Fruit fly (Drosophila melanogaster): Measurements from ENCODE around the gene out.

out gene

DNA sequence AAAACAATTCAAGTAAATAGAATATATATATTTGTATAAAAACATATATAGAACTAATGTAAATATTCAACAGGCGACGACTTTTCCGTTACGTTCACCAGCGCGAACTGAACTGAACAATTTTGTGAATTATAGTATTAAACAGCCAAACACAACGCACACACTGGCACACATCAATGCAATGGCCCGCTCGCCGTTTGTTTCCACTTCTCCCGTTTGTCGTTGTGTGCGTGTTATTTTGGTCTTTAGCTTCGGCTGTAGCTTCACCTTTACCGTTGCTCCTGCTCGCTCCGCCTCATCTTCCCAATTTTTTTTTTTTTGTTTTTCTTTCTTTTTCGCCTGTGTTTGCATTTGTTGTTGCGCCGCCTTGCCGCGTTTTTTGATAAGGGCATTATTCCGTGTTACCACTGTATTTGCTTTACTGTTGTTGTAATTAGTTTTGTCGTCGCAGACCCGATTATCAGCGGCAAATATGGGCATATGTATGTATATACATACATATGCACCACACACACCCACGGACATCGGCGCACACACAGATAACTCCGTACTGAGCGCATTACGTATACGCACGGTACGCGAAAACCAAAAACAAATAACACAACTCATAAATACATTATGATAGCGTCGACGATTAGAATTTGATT is 14.0 kb downstream of the out start, which contains the start of gene CG8051 (continued):
- TF ChIP-seq CG13424 (tag; optimal IDR thresholded peaks at IDR 0.05): peak; percentile 4
- peak; percentile 47 for TF ChIP-seq kni (GFP tag; optimal IDR thresholded peaks at IDR 0.05)
- TF ChIP-seq kah (GFP tag; optimal IDR thresholded peaks at IDR 0.05): no peak
- TF ChIP-seq ewg (GFP tag; optimal IDR thresholded peaks at IDR 0.05): no peak
- no peak for TF ChIP-seq fd96Cb (tag; optimal IDR thresholded peaks at IDR 0.05)
- TF ChIP-seq CG17568 (GFP tag; optimal IDR thresholded peaks at IDR 0.05): peak; percentile 9
- TF ChIP-seq Fer1 (GFP tag; optimal IDR thresholded peaks at IDR 0.05): peak; percentile 34
- peak; percentile 50 for TF ChIP-seq CHES-1-like (GFP tag; optimal IDR thresholded peaks at IDR 0.05)
- TF ChIP-seq row (GFP tag; IDR thresholded peaks at IDR 0.05): peak; percentile 66
- peak; percentile 11 for TF ChIP-seq zfh2 (GFP tag; optimal IDR thresholded peaks at IDR 0.05)
- TF ChIP-seq CG14441 (GFP tag; IDR thresholded peaks at IDR 0.05): peak; percentile 45; the same call in 1 of the 2 replicates
- peak; percentile 42; the same call in 1 of the 2 replicates for TF ChIP-seq E2f1 (GFP tag; IDR thresholded peaks at IDR 0.05)
- TF ChIP-seq kay (GFP tag; optimal IDR thresholded peaks at IDR 0.05): no peak
- no peak for TF ChIP-seq CG10366 (GFP tag; IDR thresholded peaks at IDR 0.05)
- peak; percentile 31 for TF ChIP-seq CG3995 (GFP tag; optimal IDR thresholded peaks at IDR 0.05)
- no peak for TF ChIP-seq prd (optimal IDR thresholded peaks at IDR 0.05)
- 0 out of 3 replicates have a peak, but pooled peaks have one; percentile 16 for TF ChIP-seq prd (GFP tag; IDR thresholded peaks at IDR 0.05)
- no peak for TF ChIP-seq CG8281 (tag; optimal IDR thresholded peaks at IDR 0.05)
- peak; percentile 1 for TF ChIP-seq ac (GFP tag; optimal IDR thresholded peaks at IDR 0.05)
- TF ChIP-seq knrl (GFP tag; IDR thresholded peaks at IDR 0.05; ENCODE audit: partially characterized antibody): no peak
- TF ChIP-seq CG32532 (GFP tag; IDR thresholded peaks at IDR 0.05): peak; percentile 47
- TF ChIP-seq ftz-f1 (GFP tag; optimal IDR thresholded peaks at IDR 0.05): peak; percentile 0
- TF ChIP-seq caup (GFP tag; optimal IDR thresholded peaks at IDR 0.05; ENCODE audit: severe bottlenecking): peak; percentile 19
- TF ChIP-seq Atf6 (GFP tag; IDR thresholded peaks at IDR 0.05): peak; percentile 52; the same call in 1 of the 2 replicates
- TF ChIP-seq CG17385 (GFP tag; optimal IDR thresholded peaks at IDR 0.05): peak; percentile 39
- TF ChIP-seq CG4424 (GFP tag; optimal IDR thresholded peaks at IDR 0.05): no peak
- no peak for TF ChIP-seq CG2129 (GFP tag; IDR thresholded peaks at IDR 0.05; ENCODE audit: partially characterized antibody)
- peak; percentile 68 for TF ChIP-seq lab (GFP tag; optimal IDR thresholded peaks at IDR 0.05)
- peak; percentile 76; the same call in 2 of the 3 replicates for TF ChIP-seq CG6175 (GFP tag; IDR thresholded peaks at IDR 0.05)
- peak; percentile 62 for TF ChIP-seq Aef1 (GFP tag; IDR thresholded peaks at IDR 0.05)
- no peak for TF ChIP-seq CG3726 (GFP tag; IDR thresholded peaks at IDR 0.05)
- peak; percentile 31 for TF ChIP-seq CrebB (tag; optimal IDR thresholded peaks at IDR 0.05)
- peak; percentile 42 for TF ChIP-seq MTF-1 (GFP tag; optimal IDR thresholded peaks at IDR 0.05; ENCODE audit: borderline replicate concordance)
- peak; percentile 6 for TF ChIP-seq jumu (GFP tag; optimal IDR thresholded peaks at IDR 0.05)
- no peak for TF ChIP-seq nmo (GFP tag; optimal IDR thresholded peaks at IDR 0.05)
- no peak for TF ChIP-seq tio (GFP tag; optimal IDR thresholded peaks at IDR 0.05)
- peak; percentile 19 for TF ChIP-seq dm (GFP tag; optimal IDR thresholded peaks at IDR 0.05)
- TF ChIP-seq CG17361 (GFP tag; IDR thresholded peaks at IDR 0.05): no peak
- TF ChIP-seq Trl (optimal IDR thresholded peaks at IDR 0.05): no peak
- TF ChIP-seq Trl (GFP tag; optimal IDR thresholded peaks at IDR 0.05): peak; percentile 9
- 0 out of 2 replicates have a peak, but pooled peaks have one; percentile 39 for TF ChIP-seq rib (GFP tag; IDR thresholded peaks at IDR 0.05)
- TF ChIP-seq pum (GFP tag; optimal IDR thresholded peaks at IDR 0.05): peak; percentile 31
- peak; percentile 68 for TF ChIP-seq CG15479 (GFP tag; optimal IDR thresholded peaks at IDR 0.05)
- TF ChIP-seq Hmr (GFP tag; optimal IDR thresholded peaks at IDR 0.05): peak; percentile 8
- peak; percentile 64 for TF ChIP-seq Med (GFP tag)

Measured in whole organism, embryonic.